Worm (Caenorhabditis elegans) whole organism, L1 larva: ENCODE measurements around the gene srv-27.

Experiments
- ama-1 ChIP-seq: fragments of 150-350 bp; optimal IDR thresholded peaks from 2 replicates; lab custom pipeline; 2014
- blmp-1 ChIP-seq: fragments of 150-350 bp; optimal IDR thresholded peaks from 2 replicates; lab custom pipeline; 2014; ENCODE audit warnings: missing biosample characterization, missing genetic modification characterization
- elt-3 ChIP-seq, 6 experiments: fragments of 150-350 bp in 1 of 6; sonication (generic microtip); optimal IDR thresholded peaks; 2 replicates each; lab custom pipeline; 2017 to 2018; ENCODE audit warnings: missing biosample characterization in 6 of 6, missing genetic modification characterization in 6 of 6, inconsistent platforms in 1 of 6
- fkh-10 ChIP-seq: sonication (generic microtip); optimal IDR thresholded peaks from 2 replicates; lab custom pipeline; 2017; ENCODE audit warnings: missing biosample characterization, missing genetic modification reagents, missing genetic modification characterization
- lin-15B ChIP-seq: fragments of 150-350 bp; sonication (generic microtip); optimal IDR thresholded peaks from 3 replicates; lab custom pipeline; 2014; ENCODE audit warnings: missing biosample characterization, missing genetic modification characterization
- lin-39 ChIP-seq: fragments of 150-350 bp; optimal IDR thresholded peaks from 2 replicates; lab custom pipeline; 2014; ENCODE audit warnings: missing biosample characterization, missing genetic modification reagents, missing genetic modification characterization
- lsy-2 ChIP-seq, 2 experiments: fragments of 150-350 bp; optimal IDR thresholded peaks; 2 replicates each; lab custom pipeline; 2014; ENCODE audit warnings: missing biosample characterization in 2 of 2, missing genetic modification characterization in 2 of 2
- mdl-1 ChIP-seq, 2 experiments: fragments of 150-350 bp; optimal IDR thresholded peaks; 2 replicates each; lab custom pipeline; 2014 to 2017; ENCODE audit warnings: missing biosample characterization in 2 of 2, missing genetic modification characterization in 2 of 2, inconsistent platforms in 1 of 2
- skn-1 ChIP-seq: fragments of 150-350 bp; optimal IDR thresholded peaks from 2 replicates; lab custom pipeline; 2014; ENCODE audit warnings: missing biosample characterization, missing genetic modification characterization

DNA sequence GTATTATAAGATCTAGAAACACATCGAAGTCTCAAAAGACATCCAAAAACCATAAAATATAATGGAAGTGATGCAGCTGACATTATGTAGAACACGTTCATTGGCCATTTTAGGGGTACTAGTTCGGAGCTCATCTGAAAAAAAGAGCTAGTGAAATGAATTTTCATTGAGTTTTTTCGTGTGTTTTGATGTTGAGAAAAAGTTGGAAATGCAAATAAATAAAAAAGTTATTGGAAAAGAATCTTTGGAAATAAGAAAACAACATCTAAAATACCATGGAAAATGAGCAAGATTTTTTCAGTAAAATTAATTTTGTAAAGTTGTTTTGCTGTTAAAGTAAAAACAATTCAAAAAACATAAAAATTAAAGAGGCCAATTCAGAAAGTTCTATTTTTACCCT is 7.4 kb downstream of the srv-27 start, which contains the start of gene srv-24:
- TF ChIP-seq fkh-10 (GFP tag; lab: Kevin White, UChicago) = no peak
- TF ChIP-seq mdl-1 (tag; optimal IDR thresholded peaks at IDR 0.05; lab: Kevin White, UChicago) = no peak
- no peak for TF ChIP-seq ama-1 (lab: Kevin White, UChicago)
- no peak for TF ChIP-seq elt-3 (tag; optimal IDR thresholded peaks at IDR 0.05; lab: Kevin White, UChicago)
- TF ChIP-seq lsy-2 (tag; optimal IDR thresholded peaks at IDR 0.05; lab: Kevin White, UChicago) = no peak
- TF ChIP-seq lin-39 (tag; lab: Kevin White, UChicago) = no peak
- TF ChIP-seq blmp-1 (tag; lab: Kevin White, UChicago) = no peak
- no peak for TF ChIP-seq lin-15B (tag; lab: Kevin White, UChicago)
- no peak for TF ChIP-seq skn-1 (tag; lab: Kevin White, UChicago)
